Worm (Caenorhabditis elegans): ENCODE results near the gene ztf-1.

ce11 chrIII:8771851-8772250, 20.3 kb downstream of the ztf-1 start, which contains the start of gene K02D10.3:
- no peak for TF ChIP-seq dpl-1 (GFP tag; optimal IDR thresholded peaks at IDR 0.05)
- no peak for TF ChIP-seq lin-13 (GFP tag; optimal IDR thresholded peaks at IDR 0.05)
- no peak for TF ChIP-seq unc-62 (GFP tag; optimal IDR thresholded peaks at IDR 0.05)
- TF ChIP-seq lin-14 (GFP tag; optimal IDR thresholded peaks at IDR 0.05) = no peak
- no peak for TF ChIP-seq nhr-28 (tag; optimal IDR thresholded peaks at IDR 0.05)
- TF ChIP-seq lir-3 (tag; optimal IDR thresholded peaks at IDR 0.05; ENCODE audit: poor library complexity) = no peak
- TF ChIP-seq lin-15B (tag; optimal IDR thresholded peaks at IDR 0.05) = no peak
- TF ChIP-seq ztf-11 (tag; optimal IDR thresholded peaks at IDR 0.05) = no peak
- TF ChIP-seq ceh-8 (GFP tag; optimal IDR thresholded peaks at IDR 0.05) = no peak
- TF ChIP-seq pqm-1 (tag; optimal IDR thresholded peaks at IDR 0.05) = no peak
- TF ChIP-seq hpl-2 (GFP tag; optimal IDR thresholded peaks at IDR 0.05) = no peak
- TF ChIP-seq aly-2 (tag; optimal IDR thresholded peaks at IDR 0.05) = no peak
